Worm (Caenorhabditis elegans) whole organism, L3 larva: Measurements from ENCODE around the gene F55G1.6.

Source experiments
- ceh-82 ChIP-seq: fragments of 150-350 bp; optimal IDR thresholded peaks from 2 replicates; lab custom pipeline; 2014; ENCODE audit warnings: missing biosample characterization, missing genetic modification characterization
- elt-3 ChIP-seq, 3 experiments: fragments of 150-350 bp in 1 of 3; sonication (generic microtip) in 2 of 3; optimal IDR thresholded peaks; 2 replicates in 2 of 3; 4 replicates in 1 of 3; lab custom pipeline; 2014 to 2017; ENCODE audit warnings: missing biosample characterization in 3 of 3, missing genetic modification characterization in 3 of 3
- jun-1 ChIP-seq: fragments of 150-350 bp; optimal IDR thresholded peaks from 2 replicates; lab custom pipeline; 2014; ENCODE audit warnings: missing biosample characterization, missing genetic modification reagents, missing genetic modification characterization
- nhr-237 ChIP-seq: fragments of 150-350 bp; optimal IDR thresholded peaks from 2 replicates; lab custom pipeline; 2014; ENCODE audit warnings: missing biosample characterization, missing genetic modification characterization
- skn-1 ChIP-seq: fragments of 150-350 bp; optimal IDR thresholded peaks from 2 replicates; lab custom pipeline; 2014; ENCODE audit warnings: missing biosample characterization, missing genetic modification characterization
- snpc-4 ChIP-seq: fragments of 150-350 bp; optimal IDR thresholded peaks from 2 replicates; lab custom pipeline; 2014; ENCODE audit warnings: missing biosample characterization, missing genetic modification characterization
- unc-62 ChIP-seq: fragments of 150-350 bp; sonication (generic microtip); optimal IDR thresholded peaks from 4 replicates; lab custom pipeline; 2014; ENCODE audit warnings: missing biosample characterization, missing genetic modification reagents, missing genetic modification characterization
- ztf-11 ChIP-seq: fragments of 150-350 bp; optimal IDR thresholded peaks from 2 replicates; lab custom pipeline; 2014; ENCODE audit warnings: missing biosample characterization, missing genetic modification characterization

ce11 chrIV:7477697-7478096 is 4.4 kb downstream of the F55G1.6 start:
- no peak for TF ChIP-seq skn-1
- no peak for TF ChIP-seq nhr-237
- no peak for TF ChIP-seq snpc-4 (tag; lab: Kevin White, UChicago)
- no peak for TF ChIP-seq ztf-11 (tag; lab: Kevin White, UChicago)
- no peak for TF ChIP-seq unc-62 (GFP tag; lab: Kevin White, UChicago)
- TF ChIP-seq jun-1 (tag; lab: Kevin White, UChicago): no peak
- TF ChIP-seq ceh-82: no peak
- TF ChIP-seq elt-3 (tag; optimal IDR thresholded peaks at IDR 0.05; lab: Kevin White, UChicago): no peak
